Fruit fly (Drosophila melanogaster) whole organism, embryonic: ENCODE data around the gene Rab3-GAP.
A peak's percentile ranks its signal among the peaks of the same experiment; 100 is the strongest.

Experiments
- Abd-B ChIP-seq: fragments of 200-800 bp; sonication (Bioruptor generic); optimal IDR thresholded peaks from 2 replicates; lab custom pipeline; 2018; ENCODE audit warnings: missing biosample characterization, mild to moderate bottlenecking, missing genetic modification characterization, moderate library complexity
- Atf3 ChIP-seq: fragments of 200-800 bp; sonication (Bioruptor generic); optimal IDR thresholded peaks from 3 replicates; lab custom pipeline; 2016; ENCODE audit warnings: missing biosample characterization, missing genetic modification characterization
- B-H2 ChIP-seq: fragments of 200-800 bp; sonication (Bioruptor generic); optimal IDR thresholded peaks from 2 replicates; lab custom pipeline; 2018; ENCODE audit warnings: missing biosample characterization, mild to moderate bottlenecking, missing genetic modification characterization
- CG10147 ChIP-seq: fragments of 200-800 bp; sonication (Bioruptor generic); optimal IDR thresholded peaks from 2 replicates; lab custom pipeline; 2019; ENCODE audit warnings: missing biosample characterization, mild to moderate bottlenecking, missing genetic modification characterization, moderate library complexity
- CG10959 ChIP-seq: fragments of 200-800 bp; sonication (Bioruptor generic); IDR thresholded peaks from 2 replicates; pipeline ENCODE4 v1.3.6; 2022; ENCODE audit warnings: missing biosample characterization, missing genetic modification characterization
- CG12104 ChIP-seq: fragments of 200-800 bp; sonication (Bioruptor generic); optimal IDR thresholded peaks from 3 replicates; lab custom pipeline; 2016; ENCODE audit warnings: missing biosample characterization, missing genetic modification characterization
- CG12744 ChIP-seq: fragments of 200-800 bp; sonication (Bioruptor generic); optimal IDR thresholded peaks from 2 replicates; lab custom pipeline; 2016; ENCODE audit warnings: missing biosample characterization, missing genetic modification characterization
- CG13624 ChIP-seq: fragments of 200-800 bp; sonication (Bioruptor generic); optimal IDR thresholded peaks from 2 replicates; lab custom pipeline; 2016; ENCODE audit warnings: missing biosample characterization, missing genetic modification characterization
- CG15696 ChIP-seq: fragments of 200-800 bp; sonication (Bioruptor generic); optimal IDR thresholded peaks from 2 replicates; lab custom pipeline; 2019; ENCODE audit warnings: missing biosample characterization, mild to moderate bottlenecking, missing genetic modification characterization, moderate library complexity
- CG18764 ChIP-seq: fragments of 200-800 bp; sonication (Bioruptor generic); optimal IDR thresholded peaks from 3 replicates; lab custom pipeline; 2016; ENCODE audit warnings: missing biosample characterization, missing genetic modification characterization
- CG3995 ChIP-seq: fragments of 200-800 bp; sonication (Bioruptor generic); optimal IDR thresholded peaks from 3 replicates; lab custom pipeline; 2016; ENCODE audit warnings: missing biosample characterization, missing genetic modification characterization
- CG4617 ChIP-seq: fragments of 200-800 bp; sonication (Bioruptor generic); optimal IDR thresholded peaks from 3 replicates; lab custom pipeline; 2016; ENCODE audit warnings: missing biosample characterization, missing genetic modification characterization, borderline replicate concordance
- CG4854 ChIP-seq: fragments of 200-800 bp; sonication (Bioruptor generic); optimal IDR thresholded peaks from 2 replicates; lab custom pipeline; 2016; ENCODE audit warnings: missing biosample characterization, missing genetic modification characterization, inconsistent platforms
- CG7556 ChIP-seq: fragments of 200-800 bp; sonication (Bioruptor generic); optimal IDR thresholded peaks from 2 replicates; lab custom pipeline; 2017; ENCODE audit warnings: missing biosample characterization, mild to moderate bottlenecking, missing genetic modification characterization
- CG8281 ChIP-seq: fragments of 200-800 bp; sonication (Bioruptor generic); optimal IDR thresholded peaks from 2 replicates; lab custom pipeline; 2018; ENCODE audit warnings: missing biosample characterization, mild to moderate bottlenecking, missing genetic modification characterization, moderate library complexity
- CG9609 ChIP-seq: fragments of 200-800 bp; sonication (Bioruptor generic); optimal IDR thresholded peaks from 3 replicates; lab custom pipeline; 2016; ENCODE audit warnings: missing biosample characterization, missing genetic modification characterization
- CG9817 ChIP-seq: fragments of 200-800 bp; sonication (Bioruptor generic); optimal IDR thresholded peaks from 2 replicates; lab custom pipeline; 2018; ENCODE audit warnings: missing biosample characterization, mild to moderate bottlenecking, missing genetic modification characterization, moderate library complexity
- CkIIα-i1 ChIP-seq: fragments of 200-800 bp; sonication (Bioruptor generic); IDR thresholded peaks from 2 replicates; pipeline ENCODE4 v1.3.6; 2022; ENCODE audit warnings: missing biosample characterization, missing genetic modification characterization
- D19A ChIP-seq: fragments of 200-800 bp; optimal IDR thresholded peaks from 3 replicates; lab custom pipeline; 2019; ENCODE audit warnings: missing biosample characterization, mild to moderate bottlenecking, missing genetic modification characterization, moderate library complexity
- D19B ChIP-seq: fragments of 200-800 bp; sonication (Bioruptor generic); optimal IDR thresholded peaks from 2 replicates; lab custom pipeline; 2017; ENCODE audit warnings: missing biosample characterization, mild to moderate bottlenecking, missing genetic modification characterization
- Dbx ChIP-seq: fragments of 200-800 bp; sonication (Bioruptor generic); IDR thresholded peaks from 3 replicates; pipeline ENCODE4 v1.3.6; 2022; ENCODE audit warnings: missing biosample characterization, missing genetic modification characterization
- Deaf1 ChIP-seq: fragments of 200-800 bp; optimal IDR thresholded peaks from 3 replicates; lab custom pipeline; 2019; ENCODE audit warnings: missing biosample characterization, mild to moderate bottlenecking, missing genetic modification characterization, moderate library complexity
- ERR ChIP-seq: fragments of 200-800 bp; sonication (Bioruptor generic); optimal IDR thresholded peaks from 2 replicates; lab custom pipeline; 2016; ENCODE audit warnings: missing biosample characterization, missing genetic modification characterization
- HLH3B ChIP-seq: fragments of 200-800 bp; sonication (Bioruptor generic); IDR thresholded peaks from 2 replicates; pipeline ENCODE4 v1.3.6; 2022; ENCODE audit warnings: missing biosample characterization, missing genetic modification characterization
- HLH54F ChIP-seq: fragments of 200-800 bp; sonication (Bioruptor generic); optimal IDR thresholded peaks from 3 replicates; lab custom pipeline; 2016; ENCODE audit warnings: missing biosample characterization, missing genetic modification characterization
- Hmr ChIP-seq: fragments of 200-800 bp; sonication (Bioruptor generic); optimal IDR thresholded peaks from 3 replicates; lab custom pipeline; 2017; ENCODE audit warnings: mild to moderate bottlenecking, missing biosample characterization, missing genetic modification reagents, missing genetic modification characterization
- Hsf ChIP-seq: fragments of 200-800 bp; sonication (Bioruptor generic); optimal IDR thresholded peaks from 3 replicates; lab custom pipeline; 2016; ENCODE audit warnings: missing biosample characterization, missing genetic modification characterization
- NfI ChIP-seq: fragments of 200-800 bp; sonication (Bioruptor generic); optimal IDR thresholded peaks from 3 replicates; lab custom pipeline; 2018; ENCODE audit warnings: missing biosample characterization, mild to moderate bottlenecking, missing genetic modification characterization, moderate library complexity
- Poxn ChIP-seq: fragments of 200-800 bp; sonication (Bioruptor generic); IDR thresholded peaks from 2 replicates; pipeline ENCODE4 v1.3.6; 2022; ENCODE audit warnings: missing biosample characterization, missing genetic modification characterization
- Spps ChIP-seq: fragments of 200-800 bp; sonication (Bioruptor generic); optimal IDR thresholded peaks from 2 replicates; lab custom pipeline; 2018; ENCODE audit warnings: missing biosample characterization, mild to moderate bottlenecking, missing genetic modification characterization
- Taf1 ChIP-seq: fragments of 200-800 bp; sonication (Bioruptor generic); IDR thresholded peaks from 2 replicates; pipeline ENCODE4 v1.3.6; 2022; ENCODE audit warnings: missing biosample characterization, missing genetic modification characterization
- corto ChIP-seq: fragments of 200-800 bp; sonication (Bioruptor generic); optimal IDR thresholded peaks from 2 replicates; lab custom pipeline; 2016; ENCODE audit warnings: missing biosample characterization, mild to moderate bottlenecking, missing genetic modification characterization, moderate library complexity
- cwo ChIP-seq: fragments of 200-800 bp; sonication (Bioruptor generic); optimal IDR thresholded peaks from 3 replicates; lab custom pipeline; 2017; ENCODE audit warnings: missing biosample characterization, missing genetic modification characterization, mild to moderate bottlenecking, moderate library complexity, missing genetic modification reagents
- dm ChIP-seq: fragments of 200-800 bp; sonication (Bioruptor generic); optimal IDR thresholded peaks from 3 replicates; lab custom pipeline; 2016; ENCODE audit warnings: missing biosample characterization, missing genetic modification characterization
- dmrt11E ChIP-seq: fragments of 200-800 bp; sonication (Bioruptor generic); optimal IDR thresholded peaks from 3 replicates; lab custom pipeline; 2018; ENCODE audit warnings: missing biosample characterization, mild to moderate bottlenecking, missing genetic modification characterization, moderate library complexity
- en ChIP-seq: fragments of 200-800 bp; sonication (Bioruptor generic); optimal IDR thresholded peaks from 2 replicates; lab custom pipeline; 2016; ENCODE audit warnings: missing biosample characterization, missing genetic modification characterization
- fd3F ChIP-seq: fragments of 200-800 bp; sonication (Bioruptor generic); optimal IDR thresholded peaks from 2 replicates; lab custom pipeline; 2018; ENCODE audit warnings: missing biosample characterization, mild to moderate bottlenecking, missing genetic modification characterization, moderate library complexity
- ftz-f1 ChIP-seq: fragments of 200-800 bp; sonication (Bioruptor generic); optimal IDR thresholded peaks from 2 replicates; lab custom pipeline; 2016; ENCODE audit warnings: missing biosample characterization, missing genetic modification characterization
- grau ChIP-seq: fragments of 200-800 bp; optimal IDR thresholded peaks from 3 replicates; lab custom pipeline; 2019; ENCODE audit warnings: missing biosample characterization, mild to moderate bottlenecking, missing genetic modification characterization, moderate library complexity
- ham ChIP-seq: fragments of 200-800 bp; sonication (Bioruptor generic); IDR thresholded peaks from 2 replicates; pipeline ENCODE4 v1.3.6; 2022; ENCODE audit warnings: missing biosample characterization, missing genetic modification characterization
- jumu ChIP-seq: fragments of 200-800 bp; sonication (Bioruptor generic); optimal IDR thresholded peaks from 3 replicates; lab custom pipeline; 2016; ENCODE audit warnings: missing biosample characterization, missing genetic modification characterization
- knrl ChIP-seq: fragments of 200-800 bp; sonication (Bioruptor generic); IDR thresholded peaks from 3 replicates; pipeline ENCODE4 v1.3.6; 2022; ENCODE audit warnings: missing biosample characterization, missing genetic modification characterization; ENCODE audit not compliant: partially characterized antibody
- lilli ChIP-seq: fragments of 200-800 bp; sonication (Bioruptor generic); optimal IDR thresholded peaks from 3 replicates; lab custom pipeline; 2016; ENCODE audit warnings: missing biosample characterization, missing genetic modification characterization
- pfk ChIP-seq: fragments of 200-800 bp; sonication (Bioruptor generic); optimal IDR thresholded peaks from 2 replicates; lab custom pipeline; 2018; ENCODE audit warnings: missing biosample characterization, mild to moderate bottlenecking, missing genetic modification characterization, moderate library complexity
- pho ChIP-seq: fragments of 200-800 bp; sonication (Bioruptor generic); optimal IDR thresholded peaks from 2 replicates; lab custom pipeline; 2016; ENCODE audit warnings: missing biosample characterization, missing genetic modification characterization
- shn ChIP-seq: fragments of 200-800 bp; sonication (Bioruptor generic); optimal IDR thresholded peaks from 3 replicates; lab custom pipeline; 2016; ENCODE audit warnings: missing biosample characterization, missing genetic modification characterization
- tll ChIP-seq, 2 experiments: fragments of 200-800 bp in 1 of 2; fragments of >200 bp in 1 of 2; sonication (Bioruptor generic) in 1 of 2; optimal IDR thresholded peaks; 2 replicates each; lab custom pipeline; 2017 to 2019; ENCODE audit warnings: missing biosample characterization in 2 of 2, missing genetic modification characterization in 2 of 2, mild to moderate bottlenecking in 1 of 2, moderate library complexity in 1 of 2
- tup ChIP-seq: fragments of 200-800 bp; sonication (Bioruptor generic); optimal IDR thresholded peaks from 2 replicates; lab custom pipeline; 2016; ENCODE audit warnings: missing biosample characterization, mild to moderate bottlenecking, missing genetic modification characterization, moderate library complexity
- vfl ChIP-seq: fragments of 200-800 bp; sonication (Bioruptor generic); optimal IDR thresholded peaks from 2 replicates; lab custom pipeline; 2016; ENCODE audit warnings: missing biosample characterization, missing genetic modification characterization
- wdn ChIP-seq: fragments of 200-800 bp; sonication (Bioruptor generic); IDR thresholded peaks from 2 replicates; pipeline ENCODE4 v1.3.6; 2022; ENCODE audit warnings: missing biosample characterization, missing genetic modification characterization
- zfh1 ChIP-seq: fragments of 200-800 bp; sonication (Bioruptor generic); IDR thresholded peaks from 3 replicates; pipeline ENCODE4 v1.3.6; 2022; ENCODE audit warnings: missing biosample characterization, missing genetic modification characterization

Gene Rab3-GAP

dm6 chr2L:12021193-12021592 lies 41.8 kb downstream of the Rab3-GAP start (continued):
- TF ChIP-seq vfl (GFP tag; lab: Kevin White, UChicago) (no peak), pho (GFP tag; lab: Kevin White, UChicago) (peak; percentile 18), D19A (tag; lab: Kevin White, UChicago) (peak; percentile 27), CG3995 (GFP tag; lab: Kevin White, UChicago) (no peak), D19B (no peak), grau (tag; lab: Kevin White, UChicago) (peak; percentile 60), en (GFP tag; lab: Kevin White, UChicago) (no peak), Atf3 (GFP tag; lab: Kevin White, UChicago) (no peak), Abd-B (GFP tag; lab: Kevin White, UChicago) (no peak), Spps (tag; lab: Kevin White, UChicago) (peak; percentile 23), CG9609 (GFP tag; lab: Kevin White, UChicago) (peak; percentile 9), shn (GFP tag; lab: Kevin White, UChicago) (no peak), dm (GFP tag; lab: Kevin White, UChicago) (no peak), cwo (peak; percentile 37), pfk (GFP tag; lab: Kevin White, UChicago) (peak; percentile 20), zfh1 (GFP tag; lab: Robert Waterston, UW) (peak; percentile 46; the same call in 2 of the 3 replicates), Hmr (peak; percentile 89), CkIIα-i1 (GFP tag; lab: Robert Waterston, UW) (no peak), wdn (GFP tag; lab: Robert Waterston, UW) (no peak; the same call in 1 of the 2 replicates), CG8281 (tag; lab: Kevin White, UChicago) (peak; percentile 33), ham (no peak), Poxn (GFP tag; lab: Robert Waterston, UW) (no peak), tup (peak; percentile 70), CG12744 (GFP tag; lab: Kevin White, UChicago) (peak; percentile 62), knrl (GFP tag; lab: Robert Waterston, UW) (no peak), Dbx (GFP tag; lab: Robert Waterston, UW) (peak; percentile 58; the same call in 1 of the 3 replicates), tll (GFP tag; optimal IDR thresholded peaks at IDR 0.05; lab: Kevin White, UChicago) (no peak), CG9817 (peak; percentile 29), CG7556 (GFP tag; lab: Kevin White, UChicago) (peak; percentile 75), ERR (no peak), dmrt11E (tag; lab: Kevin White, UChicago) (peak; percentile 69), Taf1 (GFP tag; lab: Robert Waterston, UW) (no peak), CG10147 (peak; percentile 34), CG10959 (GFP tag; lab: Robert Waterston, UW) (no peak), jumu (GFP tag; lab: Kevin White, UChicago) (no peak), CG13624 (GFP tag; lab: Kevin White, UChicago) (no peak), HLH3B (GFP tag; lab: Robert Waterston, UW) (no peak; the same call in 1 of the 2 replicates), CG12104 (GFP tag; lab: Kevin White, UChicago) (peak; percentile 32), CG4617 (GFP tag; lab: Kevin White, UChicago) (no peak), B-H2 (GFP tag; lab: Kevin White, UChicago) (peak; percentile 52), fd3F (GFP tag; lab: Kevin White, UChicago) (peak; percentile 71), lilli (GFP tag; lab: Kevin White, UChicago) (peak; percentile 26), CG4854 (GFP tag; lab: Kevin White, UChicago) (peak; percentile 46), Deaf1 (no peak), corto (no peak), NfI (GFP tag; lab: Kevin White, UChicago) (peak; percentile 37), HLH54F (GFP tag; lab: Kevin White, UChicago) (peak; percentile 4), Hsf (peak; percentile 37), CG18764 (peak; percentile 46), CG15696 (tag; lab: Kevin White, UChicago) (peak; percentile 68), ftz-f1 (GFP tag; lab: Kevin White, UChicago) (no peak)
